Fruit fly (Drosophila melanogaster) whole organism, embryonic: Measurements from ENCODE around the gene CG9757.

Source experiments
- Antp ChIP-seq: fragments of 200-800 bp; sonication (Bioruptor generic); optimal IDR thresholded peaks from 3 replicates; lab custom pipeline; 2016; ENCODE audit warnings: missing biosample characterization, missing genetic modification characterization
- B-H1 ChIP-seq: fragments of 200-800 bp; sonication (Bioruptor generic); IDR thresholded peaks from 3 replicates; pipeline ENCODE4 v1.3.6; 2022; ENCODE audit warnings: missing biosample characterization, missing genetic modification characterization
- B-H2 ChIP-seq: fragments of 200-800 bp; sonication (Bioruptor generic); optimal IDR thresholded peaks from 2 replicates; lab custom pipeline; 2018; ENCODE audit warnings: missing biosample characterization, mild to moderate bottlenecking, missing genetic modification characterization
- CG11247 ChIP-seq: fragments of 200-800 bp; sonication (Bioruptor generic); IDR thresholded peaks from 2 replicates; pipeline ENCODE4 v1.3.6; 2022; ENCODE audit warnings: missing biosample characterization, missing genetic modification characterization
- CG11456 ChIP-seq: fragments of 200-800 bp; sonication (Bioruptor generic); IDR thresholded peaks from 3 replicates; pipeline ENCODE4 v1.3.6; 2022; ENCODE audit warnings: missing biosample characterization, missing genetic modification characterization
- CG12299 ChIP-seq: fragments of 200-800 bp; sonication (Bioruptor generic); optimal IDR thresholded peaks from 2 replicates; lab custom pipeline; 2018; ENCODE audit warnings: missing biosample characterization, mild to moderate bottlenecking, missing genetic modification characterization
- CG14014 ChIP-seq: fragments of 200-800 bp; sonication (Bioruptor generic); IDR thresholded peaks from 2 replicates; pipeline ENCODE4 v1.3.6; 2022; ENCODE audit warnings: missing biosample characterization, missing genetic modification characterization
- CG14050 ChIP-seq: fragments of 200-800 bp; sonication (Bioruptor generic); IDR thresholded peaks from 3 replicates; pipeline ENCODE4 v1.3.6; 2022; ENCODE audit warnings: missing biosample characterization, missing genetic modification characterization
- CG15011 ChIP-seq: fragments of 200-800 bp; sonication (Bioruptor generic); optimal IDR thresholded peaks from 3 replicates; lab custom pipeline; 2018; ENCODE audit warnings: missing biosample characterization, mild to moderate bottlenecking, missing genetic modification characterization
- CG15479 ChIP-seq: fragments of 200-800 bp; sonication (Bioruptor generic); optimal IDR thresholded peaks from 3 replicates; lab custom pipeline; 2019; ENCODE audit warnings: missing biosample characterization, mild to moderate bottlenecking, missing genetic modification characterization, moderate library complexity
- CG1647 ChIP-seq: fragments of 200-800 bp; sonication (Bioruptor generic); optimal IDR thresholded peaks from 3 replicates; lab custom pipeline; 2016; ENCODE audit warnings: missing biosample characterization, missing genetic modification characterization
- CG18599 ChIP-seq: fragments of 200-800 bp; sonication (Bioruptor generic); optimal IDR thresholded peaks from 3 replicates; lab custom pipeline; 2017; ENCODE audit warnings: missing biosample characterization, missing genetic modification characterization, mild to moderate bottlenecking, moderate library complexity, missing genetic modification reagents
- CG3065 ChIP-seq: fragments of 200-800 bp; sonication (Bioruptor generic); optimal IDR thresholded peaks from 2 replicates; lab custom pipeline; 2016; ENCODE audit warnings: missing biosample characterization, missing genetic modification characterization
- CG42726 ChIP-seq: fragments of 200-800 bp; sonication (Bioruptor generic); IDR thresholded peaks from 2 replicates; pipeline ENCODE4 v1.3.6; 2022; ENCODE audit warnings: missing biosample characterization, missing genetic modification characterization; ENCODE audit not compliant: partially characterized antibody
- CG8944 ChIP-seq: fragments of 200-800 bp; sonication (Bioruptor generic); optimal IDR thresholded peaks from 3 replicates; lab custom pipeline; 2016; ENCODE audit warnings: missing biosample characterization, missing genetic modification characterization
- CG9609 ChIP-seq: fragments of 200-800 bp; sonication (Bioruptor generic); optimal IDR thresholded peaks from 3 replicates; lab custom pipeline; 2016; ENCODE audit warnings: missing biosample characterization, missing genetic modification characterization
- D19B ChIP-seq: fragments of 200-800 bp; sonication (Bioruptor generic); optimal IDR thresholded peaks from 2 replicates; lab custom pipeline; 2017; ENCODE audit warnings: missing biosample characterization, mild to moderate bottlenecking, missing genetic modification characterization
- Dad ChIP-seq: fragments of 200-800 bp; sonication (Bioruptor generic); optimal IDR thresholded peaks from 3 replicates; lab custom pipeline; 2016; ENCODE audit warnings: missing biosample characterization, missing genetic modification characterization
- Dll ChIP-seq: fragments of 200-800 bp; sonication (Bioruptor generic); IDR thresholded peaks from 4 replicates; pipeline ENCODE4 v1.3.6; 2022; ENCODE audit warnings: missing biosample characterization, missing genetic modification characterization; ENCODE audit not compliant: partially characterized antibody
- ERR ChIP-seq: fragments of 200-800 bp; sonication (Bioruptor generic); optimal IDR thresholded peaks from 2 replicates; lab custom pipeline; 2016; ENCODE audit warnings: missing biosample characterization, missing genetic modification characterization
- Ets65A ChIP-seq: fragments of 200-800 bp; sonication (Bioruptor generic); peaks from one replicate; lab custom pipeline; 2016; ENCODE audit warnings: missing biosample characterization, missing genetic modification characterization
- Ets97D ChIP-seq: fragments of 200-800 bp; sonication (Bioruptor generic); optimal IDR thresholded peaks from 3 replicates; lab custom pipeline; 2016; ENCODE audit warnings: missing biosample characterization, missing genetic modification characterization
- HHEX ChIP-seq: fragments of 200-800 bp; sonication (Bioruptor generic); optimal IDR thresholded peaks from 3 replicates; lab custom pipeline; 2017; ENCODE audit warnings: missing biosample characterization, mild to moderate bottlenecking, missing genetic modification characterization, missing genetic modification reagents
- Hsf ChIP-seq: fragments of 200-800 bp; sonication (Bioruptor generic); optimal IDR thresholded peaks from 3 replicates; lab custom pipeline; 2016; ENCODE audit warnings: missing biosample characterization, missing genetic modification characterization
- Lpt ChIP-seq: fragments of >200 bp; optimal IDR thresholded peaks from 2 replicates; lab custom pipeline; 2018; ENCODE audit warnings: missing biosample characterization, missing genetic modification characterization
- NFAT ChIP-seq: fragments of 200-800 bp; sonication (Bioruptor generic); IDR thresholded peaks from 2 replicates; pipeline ENCODE4 v1.3.6; 2022; ENCODE audit warnings: missing biosample characterization, missing genetic modification characterization
- Nf-YA ChIP-seq: fragments of 200-800 bp; sonication (Bioruptor generic); IDR thresholded peaks from 2 replicates; pipeline ENCODE4 v1.3.6; 2022; ENCODE audit warnings: missing biosample characterization, missing genetic modification characterization
- Sox100B ChIP-seq: fragments of 200-800 bp; sonication (Bioruptor generic); optimal IDR thresholded peaks from 3 replicates; lab custom pipeline; 2018; ENCODE audit warnings: missing biosample characterization, mild to moderate bottlenecking, missing genetic modification characterization
- Tbp ChIP-seq: fragments of >200 bp; optimal IDR thresholded peaks from 2 replicates; lab custom pipeline; 2018; ENCODE audit warnings: missing biosample characterization, missing genetic modification characterization
- ap ChIP-seq: fragments of 200-800 bp; sonication (Bioruptor generic); IDR thresholded peaks from 2 replicates; pipeline ENCODE4 v1.3.6; 2022; ENCODE audit warnings: missing biosample characterization, missing genetic modification characterization
- az2 ChIP-seq: fragments of 200-800 bp; sonication (Bioruptor generic); optimal IDR thresholded peaks from 3 replicates; lab custom pipeline; 2016; ENCODE audit warnings: missing biosample characterization, missing genetic modification characterization
- btn ChIP-seq: fragments of 200-800 bp; sonication (Bioruptor generic); optimal IDR thresholded peaks from 2 replicates; lab custom pipeline; 2016; ENCODE audit warnings: missing biosample characterization, missing genetic modification characterization
- chinmo ChIP-seq: fragments of 200-800 bp; sonication (Bioruptor generic); IDR thresholded peaks from 4 replicates; pipeline ENCODE4 v1.3.6; 2022; ENCODE audit warnings: missing biosample characterization, missing genetic modification characterization; ENCODE audit not compliant: partially characterized antibody
- dm ChIP-seq: fragments of 200-800 bp; sonication (Bioruptor generic); optimal IDR thresholded peaks from 3 replicates; lab custom pipeline; 2016; ENCODE audit warnings: missing biosample characterization, missing genetic modification characterization
- eyg ChIP-seq: fragments of 200-800 bp; sonication (Bioruptor generic); optimal IDR thresholded peaks from 3 replicates; lab custom pipeline; 2016; ENCODE audit warnings: missing biosample characterization, missing genetic modification characterization
- ftz-f1 ChIP-seq: fragments of 200-800 bp; sonication (Bioruptor generic); optimal IDR thresholded peaks from 2 replicates; lab custom pipeline; 2016; ENCODE audit warnings: missing biosample characterization, missing genetic modification characterization
- gfzf ChIP-seq: fragments of 200-800 bp; sonication (Bioruptor generic); optimal IDR thresholded peaks from 2 replicates; lab custom pipeline; 2016; ENCODE audit warnings: missing biosample characterization, mild to moderate bottlenecking, missing genetic modification characterization, moderate library complexity
- gt ChIP-seq: fragments of 200-800 bp; sonication (Bioruptor generic); IDR thresholded peaks from 2 replicates; pipeline ENCODE4 v1.3.6; 2022; ENCODE audit warnings: missing biosample characterization, missing genetic modification characterization
- klu ChIP-seq: fragments of 200-800 bp; sonication (Bioruptor generic); IDR thresholded peaks from 2 replicates; pipeline ENCODE4 v1.3.6; 2022; ENCODE audit warnings: missing biosample characterization, missing genetic modification characterization
- lab ChIP-seq: fragments of 200-800 bp; sonication (Bioruptor generic); optimal IDR thresholded peaks from 3 replicates; lab custom pipeline; 2017; ENCODE audit warnings: missing biosample characterization, missing genetic modification characterization, mild to moderate bottlenecking, moderate library complexity, missing genetic modification reagents
- maf-S ChIP-seq: fragments of 200-800 bp; sonication (Bioruptor generic); optimal IDR thresholded peaks from 2 replicates; lab custom pipeline; 2016; ENCODE audit warnings: missing biosample characterization, missing genetic modification characterization
- nerfin-2 ChIP-seq: fragments of 200-800 bp; sonication (Bioruptor generic); IDR thresholded peaks from 2 replicates; pipeline ENCODE4 v1.3.6; 2022; ENCODE audit warnings: missing biosample characterization, missing genetic modification characterization; ENCODE audit not compliant: partially characterized antibody
- onecut ChIP-seq: fragments of 200-800 bp; sonication (Bioruptor generic); IDR thresholded peaks from 2 replicates; pipeline ENCODE4 v1.3.6; 2022; ENCODE audit warnings: missing biosample characterization, missing genetic modification characterization
- pan ChIP-seq, 4 experiments: fragments of >200 bp in 3 of 4; fragments of 200-800 bp in 1 of 4; sonication (Bioruptor generic) in 1 of 4; optimal IDR thresholded peaks in 3 of 4; IDR thresholded peaks in 1 of 4; 2 replicates each; pipeline versions ENCODE4 v1.3.6 to Lab custom; 2017 to 2022; ENCODE audit warnings: missing biosample characterization in 2 of 4, missing genetic modification characterization in 2 of 4, mixed read lengths in 1 of 4
- peb ChIP-seq: fragments of 200-800 bp; sonication (Bioruptor generic); IDR thresholded peaks from 2 replicates; pipeline ENCODE4 v1.3.6; 2022; ENCODE audit warnings: missing biosample characterization, missing genetic modification characterization
- pho ChIP-seq: fragments of 200-800 bp; sonication (Bioruptor generic); optimal IDR thresholded peaks from 2 replicates; lab custom pipeline; 2016; ENCODE audit warnings: missing biosample characterization, missing genetic modification characterization
- rib ChIP-seq: fragments of 200-800 bp; sonication (Bioruptor generic); IDR thresholded peaks from 2 replicates; pipeline ENCODE4 v1.3.6; 2022; ENCODE audit warnings: missing biosample characterization, missing genetic modification characterization
- slbo ChIP-seq: fragments of 200-800 bp; sonication (Bioruptor generic); IDR thresholded peaks from 2 replicates; pipeline ENCODE4 v1.3.6; 2022; ENCODE audit warnings: missing biosample characterization, missing genetic modification characterization
- sr ChIP-seq: fragments of 200-800 bp; sonication (Bioruptor generic); IDR thresholded peaks from 3 replicates; pipeline ENCODE4 v1.3.6; 2022; ENCODE audit warnings: missing biosample characterization, missing genetic modification characterization
- trh ChIP-seq: fragments of 200-800 bp; sonication (Bioruptor generic); optimal IDR thresholded peaks from 2 replicates; lab custom pipeline; 2016; ENCODE audit warnings: missing biosample characterization, missing genetic modification characterization

CG9757 gene

DNA sequence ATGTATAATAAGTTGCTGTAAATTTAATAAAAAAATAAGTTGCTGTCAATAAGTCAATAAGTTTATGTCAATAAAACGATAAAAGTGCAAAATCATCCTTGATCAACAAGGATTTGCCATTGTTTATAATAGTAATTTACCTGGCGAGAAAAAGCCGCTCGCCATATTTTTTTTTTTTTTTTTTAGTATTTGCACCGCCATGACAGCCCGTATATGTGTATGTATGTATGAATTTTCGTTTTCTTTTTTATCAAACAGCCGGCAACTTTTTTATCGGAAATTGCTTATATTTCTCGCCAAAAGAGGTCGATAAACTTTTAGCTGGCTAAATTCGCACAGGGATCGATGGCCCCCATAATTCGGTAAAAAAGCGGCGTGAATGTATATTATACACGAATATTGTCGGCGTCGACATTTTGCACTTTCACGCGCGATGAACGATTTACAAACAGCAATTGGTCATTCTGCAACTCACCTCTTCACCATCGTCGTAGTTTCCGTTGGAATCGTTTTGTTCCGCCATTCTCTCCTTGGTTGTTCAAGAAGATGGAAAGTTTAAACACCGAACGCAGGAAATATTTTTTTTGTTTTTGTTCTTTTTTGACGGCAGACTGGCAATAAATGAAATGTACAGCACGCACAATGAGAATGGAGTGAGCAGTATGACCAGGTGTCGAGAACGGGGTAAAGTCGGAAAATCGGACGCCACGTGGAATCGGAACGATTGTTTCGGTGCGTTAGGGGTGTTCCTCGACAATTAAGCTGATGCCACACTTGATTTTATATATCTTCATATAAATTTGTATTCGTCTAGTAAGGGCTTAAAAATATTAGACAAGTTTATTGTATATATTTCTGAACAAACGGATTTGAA lies 47.9 kb upstream of the CG9757 start, which contains the start of gene Hrb87F (continued):
- TF ChIP-seq ap = no peak
- no peak for TF ChIP-seq onecut (GFP tag; lab: Robert Waterston, UW)
- TF ChIP-seq gfzf (GFP tag; lab: Kevin White, UChicago) = peak; percentile 60
- TF ChIP-seq gt (GFP tag; lab: Robert Waterston, UW) = no peak
- TF ChIP-seq HHEX = no peak
- TF ChIP-seq trh (GFP tag; lab: Kevin White, UChicago) = no peak
- no peak for TF ChIP-seq B-H2 (GFP tag; lab: Kevin White, UChicago)
- no peak for TF ChIP-seq Dad (GFP tag; lab: Kevin White, UChicago)
- TF ChIP-seq rib (GFP tag; lab: Robert Waterston, UW) = no peak
- no peak for TF ChIP-seq CG11247 (GFP tag; lab: Robert Waterston, UW)
- peak; percentile 9 for TF ChIP-seq dm
- TF ChIP-seq Hsf (GFP tag; lab: Kevin White, UChicago) = no peak
- no peak for TF ChIP-seq nerfin-2 (GFP tag; lab: Robert Waterston, UW)
- no peak for TF ChIP-seq CG15479
- no peak for TF ChIP-seq CG42726 (GFP tag; lab: Robert Waterston, UW)
- TF ChIP-seq CG3065 (GFP tag; lab: Kevin White, UChicago) = no peak
- no peak for TF ChIP-seq CG8944 (GFP tag; lab: Kevin White, UChicago)
- TF ChIP-seq az2 (GFP tag; lab: Kevin White, UChicago) = no peak
- TF ChIP-seq eyg (GFP tag; lab: Kevin White, UChicago) = no peak
- TF ChIP-seq CG15011 (GFP tag; lab: Kevin White, UChicago) = no peak
- no peak for TF ChIP-seq CG9609
- no peak for TF ChIP-seq pan (optimal IDR thresholded peaks at IDR 0.05; lab: Kevin White, UChicago)
- no peak for TF ChIP-seq pan (GFP tag; optimal IDR thresholded peaks at IDR 0.05 in 1 of 2, IDR thresholded peaks at IDR 0.05 in 1 of 2)
- no peak for TF ChIP-seq ERR (GFP tag; lab: Kevin White, UChicago)
- TF ChIP-seq B-H1 (GFP tag; lab: Robert Waterston, UW) = no peak
- no peak for TF ChIP-seq D19B (GFP tag; lab: Kevin White, UChicago)
- 0 out of 2 replicates have a peak, but pooled peaks have one; percentile 5 for TF ChIP-seq CG14014
- TF ChIP-seq CG14050 (GFP tag; lab: Robert Waterston, UW) = no peak
- no peak for TF ChIP-seq ftz-f1 (GFP tag; lab: Kevin White, UChicago)
- no peak for TF ChIP-seq pho (GFP tag; lab: Kevin White, UChicago)
- no peak for TF ChIP-seq peb
- TF ChIP-seq chinmo (GFP tag; lab: Robert Waterston, UW) = no peak
- no peak for TF ChIP-seq lab (GFP tag; lab: Kevin White, UChicago)
- TF ChIP-seq Tbp (GFP tag; lab: Kevin White, UChicago) = no peak
- TF ChIP-seq klu (GFP tag; lab: Robert Waterston, UW) = no peak
- no peak for TF ChIP-seq Sox100B
- no peak for TF ChIP-seq sr (GFP tag; lab: Robert Waterston, UW)
- TF ChIP-seq Antp = no peak
- TF ChIP-seq CG1647 (GFP tag; lab: Kevin White, UChicago) = no peak
- peak; percentile 89 for TF ChIP-seq Ets65A
- TF ChIP-seq Nf-YA = no peak
- no peak for TF ChIP-seq CG18599 (GFP tag; lab: Kevin White, UChicago)
- peak; percentile 41 for TF ChIP-seq CG12299 (tag; lab: Kevin White, UChicago)
- TF ChIP-seq NFAT = peak; percentile 33; the same call in 1 of the 2 replicates
- TF ChIP-seq Dll = no peak
- TF ChIP-seq Lpt (GFP tag; lab: Kevin White, UChicago) = no peak
- no peak for TF ChIP-seq maf-S (GFP tag; lab: Kevin White, UChicago)
- peak; percentile 78 for TF ChIP-seq slbo (GFP tag; lab: Robert Waterston, UW)
- no peak for TF ChIP-seq btn (GFP tag; lab: Kevin White, UChicago)
- peak; percentile 40; the same call in 1 of the 3 replicates for TF ChIP-seq CG11456 (GFP tag; lab: Robert Waterston, UW)
- peak; percentile 78 for TF ChIP-seq Ets97D (GFP tag; lab: Kevin White, UChicago)
